Worm (Caenorhabditis elegans) whole organism, L4 larva: ENCODE results near the gene R02F2.4.

Experiments
- F10B5.3 ChIP-seq: sonication (generic microtip); optimal IDR thresholded peaks from 2 replicates; lab custom pipeline; 2016; ENCODE audit warnings: mild to moderate bottlenecking, missing genetic modification characterization, missing compliant biosample characterization
- ama-1 ChIP-seq: fragments of 150-350 bp; optimal IDR thresholded peaks from 2 replicates; lab custom pipeline; 2014; ENCODE audit warnings: inconsistent platforms, mixed read lengths
- daf-12 ChIP-seq: fragments of 150-350 bp; optimal IDR thresholded peaks from 2 replicates; lab custom pipeline; 2014; ENCODE audit warnings: missing biosample characterization, missing genetic modification reagents, missing genetic modification characterization
- dve-1 ChIP-seq: sonication (generic microtip); optimal IDR thresholded peaks from 2 replicates; lab custom pipeline; 2017; ENCODE audit warnings: antibody characterized with exemption, mild to moderate bottlenecking, missing genetic modification characterization, missing compliant biosample characterization; ENCODE audit not compliant: insufficient read depth
- lin-39 ChIP-seq: fragments of 150-350 bp; optimal IDR thresholded peaks from 2 replicates; lab custom pipeline; 2014; ENCODE audit warnings: missing biosample characterization, missing genetic modification reagents, missing genetic modification characterization
- nhr-10 ChIP-seq: fragments of 150-350 bp; optimal IDR thresholded peaks from 2 replicates; lab custom pipeline; 2014; ENCODE audit warnings: missing biosample characterization, missing genetic modification characterization
- nhr-237 ChIP-seq: sonication (generic microtip); optimal IDR thresholded peaks from 2 replicates; lab custom pipeline; 2017; ENCODE audit warnings: missing biosample characterization, missing genetic modification characterization
- nhr-28 ChIP-seq: fragments of 150-350 bp; optimal IDR thresholded peaks from 2 replicates; lab custom pipeline; 2014; ENCODE audit warnings: missing biosample characterization, missing genetic modification characterization
- nhr-77 ChIP-seq: fragments of 150-350 bp; optimal IDR thresholded peaks from 2 replicates; lab custom pipeline; 2014; ENCODE audit warnings: missing biosample characterization, missing genetic modification characterization
- skn-1 ChIP-seq: fragments of 150-350 bp; optimal IDR thresholded peaks from 2 replicates; lab custom pipeline; 2014; ENCODE audit warnings: missing biosample characterization, missing genetic modification characterization
- unc-39 ChIP-seq: sonication (generic microtip); optimal IDR thresholded peaks from 2 replicates; lab custom pipeline; 2017; ENCODE audit warnings: missing biosample characterization, missing genetic modification characterization
- zfp-3 ChIP-seq: fragments of 200-800 bp; sonication (Bioruptor generic); conservative IDR thresholded peaks from 2 replicates; pipeline ENCODE4 v1.3.6; 2022; ENCODE audit warnings: missing genetic modification reagents, missing genetic modification characterization, missing compliant biosample characterization

ce11 chrIII:5479493-5480167 is 4.5 kb upstream of the R02F2.4 start:
- no peak for TF ChIP-seq dve-1 (tag; lab: Kevin White, UChicago)
- no peak for TF ChIP-seq skn-1 (tag; lab: Kevin White, UChicago)
- no peak for TF ChIP-seq unc-39 (tag; lab: Kevin White, UChicago)
- TF ChIP-seq nhr-10: no peak
- TF ChIP-seq lin-39: no peak
- no peak for TF ChIP-seq nhr-77
- no peak for TF ChIP-seq nhr-28 (tag; lab: Kevin White, UChicago)
- no peak for TF ChIP-seq ama-1 (lab: Kevin White, UChicago)
- TF ChIP-seq F10B5.3: no peak
- TF ChIP-seq nhr-237 (tag; lab: Kevin White, UChicago): no peak
- no peak for TF ChIP-seq daf-12 (tag; lab: Kevin White, UChicago)
- no peak for TF ChIP-seq zfp-3 (GFP tag; lab: Robert Waterston, UW)
